Worm (Caenorhabditis elegans): Measurements from ENCODE around the gene lgc-56.

lgc-56 gene

DNA sequence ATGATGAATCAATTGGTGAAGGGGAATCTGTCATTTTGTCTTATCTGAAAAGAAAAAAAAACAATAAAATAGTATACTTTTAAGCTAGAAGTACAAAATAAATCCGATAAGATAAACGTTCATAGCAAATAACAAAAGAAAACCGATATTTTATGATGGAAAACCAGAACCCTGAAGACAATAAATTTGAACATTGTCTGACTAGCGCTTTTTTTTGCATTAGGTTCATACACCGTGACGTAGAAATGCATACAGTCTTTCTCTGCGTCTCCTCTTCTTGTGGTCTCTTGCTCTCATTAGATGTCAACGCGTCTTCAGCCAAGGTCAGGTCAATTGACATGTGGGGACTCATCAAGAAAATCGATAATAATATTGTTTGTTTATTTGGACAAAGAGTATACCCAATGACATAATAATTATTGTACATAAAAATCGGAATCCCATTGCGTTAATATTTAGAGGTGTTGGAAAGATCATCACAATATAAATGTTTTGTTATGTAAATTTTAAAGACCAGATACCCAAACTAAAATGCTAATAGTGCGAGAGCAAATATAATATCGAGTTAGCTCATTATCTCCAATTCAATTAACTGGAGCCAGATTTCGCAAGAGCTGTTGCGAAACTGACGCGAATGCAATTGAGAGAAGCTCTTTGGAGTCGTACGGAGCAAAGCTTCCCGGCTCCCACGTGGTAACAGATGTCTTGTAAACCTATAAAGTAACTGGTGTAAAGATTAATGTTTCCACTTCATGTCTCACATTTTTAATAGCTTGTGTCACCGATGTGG lies 48.9 kb upstream of the lgc-56 start, which contains the start of gene dsh-2 (continued):
- TF ChIP-seq F57C9.4 (tag; optimal IDR thresholded peaks at IDR 0.05) (no peak), mel-28 (tag; optimal IDR thresholded peaks at IDR 0.05; ENCODE audit: borderline replicate concordance) (no peak), F10E7.11 (tag; optimal IDR thresholded peaks at IDR 0.05) (no peak), nhr-27 (tag; optimal IDR thresholded peaks at IDR 0.05) (no peak), lag-1 (GFP tag; IDR thresholded peaks at IDR 0.05) (no peak), rec-8 (tag; optimal IDR thresholded peaks at IDR 0.05) (no peak), nfya-1 (tag; optimal IDR thresholded peaks at IDR 0.05; ENCODE audit: borderline replicate concordance, insufficient read depth) (no peak), ama-1 (optimal IDR thresholded peaks at IDR 0.05) (no peak), ama-1 (GFP tag; optimal IDR thresholded peaks at IDR 0.05) (no peak), ztf-22 (GFP tag; optimal IDR thresholded peaks at IDR 0.05) (no peak), Y53F4B.3 (GFP tag; IDR thresholded peaks at IDR 0.05) (no peak), let-526 (GFP tag; IDR thresholded peaks at IDR 0.05) (no peak), C06A6.2 (GFP tag; conservative IDR thresholded peaks at IDR 0.05) (no peak), nfyb-1 (GFP tag; IDR thresholded peaks at IDR 0.05) (no peak), snpc-1.3 (tag; optimal IDR thresholded peaks at IDR 0.05; ENCODE audit: insufficient read depth) (no peak), madf-8 (GFP tag; conservative IDR thresholded peaks at IDR 0.05) (no peak), F22D6.2 (tag; optimal IDR thresholded peaks at IDR 0.05) (no peak), ztf-3 (GFP tag; optimal IDR thresholded peaks at IDR 0.05) (no peak), Y67H2A.10 (GFP tag; conservative IDR thresholded peaks at IDR 0.05) (no peak), ceh-40 (GFP tag; IDR thresholded peaks at IDR 0.05) (no peak)

ce11 chrII:5083341-5083740 lies 46.8 kb upstream of the lgc-56 start, which contains the start of gene C04G6.4:
C04G6.4 (minus strand) TSS chrII:5083441.
- TF ChIP-seq madf-10 (tag; optimal IDR thresholded peaks at IDR 0.05) (no peak), nhr-90 (tag; optimal IDR thresholded peaks at IDR 0.05) (no peak), mes-4 (tag; optimal IDR thresholded peaks at IDR 0.05) (no peak), sptf-2 (GFP tag; optimal IDR thresholded peaks at IDR 0.05) (no peak), B0035.1 (tag; optimal IDR thresholded peaks at IDR 0.05) (no peak), somi-1 (GFP tag; optimal IDR thresholded peaks at IDR 0.05) (no peak), B0336.3 (GFP tag; IDR thresholded peaks at IDR 0.05) (no peak), F52B5.7 (tag; optimal IDR thresholded peaks at IDR 0.05) (no peak), F55B11.4 (tag; optimal IDR thresholded peaks at IDR 0.05; ENCODE audit: borderline replicate concordance, insufficient read depth) (no peak), mel-28 (tag; optimal IDR thresholded peaks at IDR 0.05; ENCODE audit: borderline replicate concordance) (no peak), sdz-38 (tag; optimal IDR thresholded peaks at IDR 0.05) (no peak), tbx-9 (tag; optimal IDR thresholded peaks at IDR 0.05; ENCODE audit: borderline replicate concordance) (no peak), Y56A3A.18 (GFP tag; IDR thresholded peaks at IDR 0.05) (no peak)

ce11 chrII:5084225-5084624 lies 46.0 kb upstream of the lgc-56 start:
- no peak for TF ChIP-seq nhr-80 (tag; optimal IDR thresholded peaks at IDR 0.05)
- no peak for TF ChIP-seq ets-4 (GFP tag; optimal IDR thresholded peaks at IDR 0.05)
- TF ChIP-seq ccch-3 (GFP tag; optimal IDR thresholded peaks at IDR 0.05), result no peak
- TF ChIP-seq unc-130 (GFP tag; optimal IDR thresholded peaks at IDR 0.05), result no peak
- TF ChIP-seq ztf-28 (GFP tag; IDR thresholded peaks at IDR 0.05), result no peak
- no peak for TF ChIP-seq lag-1 (GFP tag; IDR thresholded peaks at IDR 0.05)
- TF ChIP-seq F33H1.4 (GFP tag; IDR thresholded peaks at IDR 0.05), result no peak
- TF ChIP-seq snpc-1.1 (tag; optimal IDR thresholded peaks at IDR 0.05; ENCODE audit: insufficient read depth), result no peak

Measured in whole organism, young adult.